Worm (Caenorhabditis elegans) whole organism, L4 larva: ENCODE data around the gene pdhk-2.

Experiments used
- R02D3.7 ChIP-seq: fragments of 150-350 bp; sonication (generic microtip); optimal IDR thresholded peaks from 3 replicates; lab custom pipeline; 2014; ENCODE audit warnings: missing biosample characterization, missing genetic modification characterization
- aly-2 ChIP-seq: sonication (generic microtip); optimal IDR thresholded peaks from 2 replicates; lab custom pipeline; 2018; ENCODE audit warnings: missing biosample characterization, missing genetic modification characterization
- ama-1 ChIP-seq: fragments of 150-350 bp; optimal IDR thresholded peaks from 2 replicates; lab custom pipeline; 2014; ENCODE audit warnings: inconsistent platforms, mixed read lengths
- egl-27 ChIP-seq: sonication (generic microtip); optimal IDR thresholded peaks from 3 replicates; lab custom pipeline; 2017; ENCODE audit warnings: missing biosample characterization, missing genetic modification reagents, missing genetic modification characterization
- lin-39 ChIP-seq: fragments of 150-350 bp; optimal IDR thresholded peaks from 2 replicates; lab custom pipeline; 2014; ENCODE audit warnings: missing biosample characterization, missing genetic modification reagents, missing genetic modification characterization
- lsy-2 ChIP-seq, 2 experiments: fragments of 150-350 bp in 1 of 2; sonication (generic microtip) in 1 of 2; optimal IDR thresholded peaks; 2 replicates each; lab custom pipeline; 2014 to 2017; ENCODE audit warnings: missing biosample characterization in 2 of 2, missing genetic modification characterization in 2 of 2
- nhr-10 ChIP-seq: fragments of 150-350 bp; optimal IDR thresholded peaks from 2 replicates; lab custom pipeline; 2014; ENCODE audit warnings: missing biosample characterization, missing genetic modification characterization
- nhr-76 ChIP-seq: fragments of 150-350 bp; optimal IDR thresholded peaks from 2 replicates; lab custom pipeline; 2014; ENCODE audit warnings: missing biosample characterization, missing genetic modification characterization
- rbr-2 ChIP-seq: sonication (generic microtip); optimal IDR thresholded peaks from 2 replicates; lab custom pipeline; 2016; ENCODE audit warnings: missing genotype, missing genetic modification characterization, missing compliant biosample characterization
- unc-39 ChIP-seq: sonication (generic microtip); optimal IDR thresholded peaks from 2 replicates; lab custom pipeline; 2017; ENCODE audit warnings: missing biosample characterization, missing genetic modification characterization
- ztf-11 ChIP-seq: fragments of 150-350 bp; optimal IDR thresholded peaks from 2 replicates; lab custom pipeline; 2014; ENCODE audit warnings: missing biosample characterization, missing genetic modification characterization

ce11 chrIII:8709735-8710134 lies 31.5 kb downstream of the pdhk-2 start:
- TF ChIP-seq ztf-11 (tag; lab: Kevin White, UChicago): no peak
- no peak for TF ChIP-seq nhr-76 (tag; lab: Kevin White, UChicago)
- no peak for TF ChIP-seq egl-27
- TF ChIP-seq lin-39 (tag; lab: Kevin White, UChicago): no peak
- TF ChIP-seq aly-2: no peak
- no peak for TF ChIP-seq unc-39
- TF ChIP-seq ama-1: no peak
- no peak for TF ChIP-seq R02D3.7
- TF ChIP-seq lsy-2 (tag; optimal IDR thresholded peaks at IDR 0.05; lab: Kevin White, UChicago): no peak
- no peak for TF ChIP-seq rbr-2 (tag; lab: Kevin White, UChicago)
- no peak for TF ChIP-seq nhr-10
